Fruit fly (Drosophila melanogaster): ENCODE results near the gene Mcm2.

The Mcm2 gene

dm6 chr3R:8243720-8244119 lies 21.1 kb upstream of the Mcm2 start, which contains the start of the genes CG9636, CG18749 and CG33722 (continued):
- TF ChIP-seq kni (GFP tag; optimal IDR thresholded peaks at IDR 0.05) (peak; percentile 22), emc (GFP tag; optimal IDR thresholded peaks at IDR 0.05) (no peak), Hr3 (GFP tag; optimal IDR thresholded peaks at IDR 0.05) (peak; percentile 64), Hand (GFP tag; optimal IDR thresholded peaks at IDR 0.05) (peak; percentile 41), Aef1 (GFP tag; IDR thresholded peaks at IDR 0.05) (peak; percentile 61; the same call in 2 of the 3 replicates), CG12104 (GFP tag; optimal IDR thresholded peaks at IDR 0.05) (peak; percentile 50), CG4617 (GFP tag; optimal IDR thresholded peaks at IDR 0.05; ENCODE audit: borderline replicate concordance) (peak; percentile 73), CG8388 (GFP tag; optimal IDR thresholded peaks at IDR 0.05) (peak; percentile 72), MESR4 (GFP tag; optimal IDR thresholded peaks at IDR 0.05) (no peak), grn (GFP tag; optimal IDR thresholded peaks at IDR 0.05) (no peak), chn (GFP tag; optimal IDR thresholded peaks at IDR 0.05) (peak; percentile 67), Taf1 (GFP tag; IDR thresholded peaks at IDR 0.05) (no peak), Eip74EF (GFP tag; optimal IDR thresholded peaks at IDR 0.05) (peak in 1 of 2 experiments; percentile 65), CG3281 (GFP tag; optimal IDR thresholded peaks at IDR 0.05) (peak; percentile 60), en (GFP tag; optimal IDR thresholded peaks at IDR 0.05) (no peak), wdn (GFP tag; IDR thresholded peaks at IDR 0.05) (no peak), CG14710 (tag; optimal IDR thresholded peaks at IDR 0.05) (peak; percentile 87), zf30C (GFP tag; optimal IDR thresholded peaks at IDR 0.05) (no peak), wek (GFP tag; optimal IDR thresholded peaks at IDR 0.05) (no peak), Six4 (GFP tag; optimal IDR thresholded peaks at IDR 0.05) (peak; percentile 54), CG31224 (GFP tag; IDR thresholded peaks at IDR 0.05) (no peak), pnt (GFP tag; optimal IDR thresholded peaks at IDR 0.05) (peak; percentile 18), lbe (GFP tag; optimal IDR thresholded peaks at IDR 0.05) (peak; percentile 87), sima (GFP tag; optimal IDR thresholded peaks at IDR 0.05) (no peak), B-H1 (GFP tag; IDR thresholded peaks at IDR 0.05) (peak; percentile 53; the same call in 2 of the 3 replicates), Hey (tag; optimal IDR thresholded peaks at IDR 0.05) (no peak), Tbp (GFP tag; optimal IDR thresholded peaks at IDR 0.05) (no peak), Fer2 (tag; optimal IDR thresholded peaks at IDR 0.05) (peak; percentile 35), grau (tag; optimal IDR thresholded peaks at IDR 0.05) (peak; percentile 71), Jarid2 (GFP tag; optimal IDR thresholded peaks at IDR 0.05) (no peak), CG10267 (tag; optimal IDR thresholded peaks at IDR 0.05) (peak; percentile 79), ham (GFP tag; IDR thresholded peaks at IDR 0.05) (no peak), sug (tag; optimal IDR thresholded peaks at IDR 0.05) (peak; percentile 72), HLH4C (GFP tag; IDR thresholded peaks at IDR 0.05; ENCODE audit: partially characterized antibody) (peak; percentile 99), HLH3B (GFP tag; IDR thresholded peaks at IDR 0.05) (peak; percentile 60; the same call in 1 of the 2 replicates), oc (tag; optimal IDR thresholded peaks at IDR 0.05) (peak; percentile 27), CG12155 (GFP tag; optimal IDR thresholded peaks at IDR 0.05) (peak; percentile 74), fd102C (GFP tag; optimal IDR thresholded peaks at IDR 0.05) (no peak), Blimp-1 (GFP tag; optimal IDR thresholded peaks at IDR 0.05) (peak; percentile 100), HmgD (GFP tag; optimal IDR thresholded peaks at IDR 0.05) (no peak), cwo (GFP tag; optimal IDR thresholded peaks at IDR 0.05) (no peak), HmgZ (tag; optimal IDR thresholded peaks at IDR 0.05) (peak; percentile 78), Drgx (GFP tag; IDR thresholded peaks at IDR 0.05) (no peak), CG18599 (GFP tag; optimal IDR thresholded peaks at IDR 0.05) (peak; percentile 80), gro (GFP tag; optimal IDR thresholded peaks at IDR 0.05) (no peak), CG10979 (tag; optimal IDR thresholded peaks at IDR 0.05) (peak; percentile 66), CG17186 (GFP tag; optimal IDR thresholded peaks at IDR 0.05) (peak; percentile 50), CG8944 (GFP tag; optimal IDR thresholded peaks at IDR 0.05) (no peak), aop (GFP tag; IDR thresholded peaks at IDR 0.05) (no peak), H15 (GFP tag; IDR thresholded peaks at IDR 0.05) (peak; percentile 73; the same call in 2 of the 3 replicates), CG8089 (GFP tag; optimal IDR thresholded peaks at IDR 0.05) (no peak)

Measured in whole organism, embryonic.